Worm (Caenorhabditis elegans) whole organism, L1 larva: Measurements from ENCODE around the gene smg-9.

ENCODE experiments used
- C04F5.9 ChIP-seq: sonication (generic microtip); optimal IDR thresholded peaks from 2 replicates; lab custom pipeline; 2016; ENCODE audit warnings: missing genetic modification characterization, missing compliant biosample characterization
- C16A3.4 ChIP-seq: fragments of 150-350 bp; optimal IDR thresholded peaks from 2 replicates; lab custom pipeline; 2014; ENCODE audit warnings: missing biosample characterization, missing genetic modification characterization
- F16B12.6 ChIP-seq: fragments of 150-350 bp; optimal IDR thresholded peaks from 2 replicates; lab custom pipeline; 2014; ENCODE audit warnings: missing biosample characterization, missing genetic modification characterization
- alr-1 ChIP-seq: fragments of 200-800 bp; sonication (Bioruptor generic); optimal IDR thresholded peaks from 2 replicates; lab custom pipeline; 2018; ENCODE audit warnings: borderline replicate concordance, mild to moderate bottlenecking, missing genetic modification characterization, missing compliant biosample characterization
- aly-2 ChIP-seq: fragments of 150-350 bp; optimal IDR thresholded peaks from 2 replicates; lab custom pipeline; 2014; ENCODE audit warnings: missing biosample characterization, missing genetic modification characterization
- blmp-1 ChIP-seq: fragments of 150-350 bp; optimal IDR thresholded peaks from 2 replicates; lab custom pipeline; 2014; ENCODE audit warnings: missing biosample characterization, missing genetic modification characterization
- ceh-63 ChIP-seq: fragments of 200-800 bp; sonication (Bioruptor generic); optimal IDR thresholded peaks from 2 replicates; lab custom pipeline; 2018; ENCODE audit warnings: mild to moderate bottlenecking, missing genetic modification characterization, missing compliant biosample characterization
- ceh-8 ChIP-seq: fragments of 200-800 bp; sonication (Bioruptor generic); optimal IDR thresholded peaks from 2 replicates; lab custom pipeline; 2018; ENCODE audit warnings: mild to moderate bottlenecking, missing genetic modification characterization, moderate library complexity, missing compliant biosample characterization
- ceh-88 ChIP-seq: fragments of 200-800 bp; sonication (Bioruptor generic); IDR thresholded peaks from 2 replicates; pipeline ENCODE4 v1.3.6; 2022; ENCODE audit warnings: missing genetic modification characterization, missing compliant biosample characterization
- ceh-90 ChIP-seq: sonication (generic microtip); optimal IDR thresholded peaks from 2 replicates; lab custom pipeline; 2016; ENCODE audit warnings: missing genetic modification characterization, missing compliant biosample characterization
- ces-1 ChIP-seq: fragments of 150-350 bp; optimal IDR thresholded peaks from 2 replicates; lab custom pipeline; 2014; ENCODE audit warnings: missing biosample characterization, missing genetic modification reagents, missing genetic modification characterization
- dpl-1 ChIP-seq, 3 experiments: fragments of 150-350 bp in 2 of 3; sonication (generic microtip) in 1 of 3; optimal IDR thresholded peaks; 2 replicates each; lab custom pipeline; 2014 to 2017; ENCODE audit warnings: missing biosample characterization in 3 of 3, missing genetic modification characterization in 3 of 3, missing genetic modification reagents in 3 of 3
- efl-1 ChIP-seq, 4 experiments: fragments of 150-350 bp; optimal IDR thresholded peaks in 3 of 4; peaks in 1 of 4; 1 replicate in 1 of 4; 2 replicates in 3 of 4; lab custom pipeline; 2014; ENCODE audit warnings: missing biosample characterization in 2 of 4, missing genetic modification characterization in 2 of 4, missing genetic modification reagents in 2 of 4
- efl-3 ChIP-seq: fragments of 200-800 bp; sonication (Bioruptor generic); optimal IDR thresholded peaks from 2 replicates; lab custom pipeline; 2018; ENCODE audit warnings: mild to moderate bottlenecking, missing genetic modification characterization, missing compliant biosample characterization
- egl-13 ChIP-seq: sonication (generic microtip); optimal IDR thresholded peaks from 2 replicates; lab custom pipeline; 2016; ENCODE audit warnings: missing genotype, missing genetic modification reagents, missing genetic modification characterization, missing compliant biosample characterization
- egl-27 ChIP-seq, 2 experiments: fragments of 150-350 bp in 1 of 2; sonication (generic microtip); optimal IDR thresholded peaks; 3 replicates each; lab custom pipeline; 2017 to 2018; ENCODE audit warnings: missing biosample characterization in 2 of 2, missing genetic modification characterization in 2 of 2, missing genetic modification reagents in 2 of 2
- elt-2 ChIP-seq: sonication (generic microtip); optimal IDR thresholded peaks from 2 replicates; lab custom pipeline; 2016; ENCODE audit warnings: missing genetic modification characterization, mild to moderate bottlenecking, inconsistent platforms, missing compliant biosample characterization, missing genetic modification reagents
- elt-3 ChIP-seq, 6 experiments: fragments of 150-350 bp in 1 of 6; sonication (generic microtip); optimal IDR thresholded peaks; 2 replicates each; lab custom pipeline; 2017 to 2018; ENCODE audit warnings: missing biosample characterization in 6 of 6, missing genetic modification characterization in 6 of 6, inconsistent platforms in 1 of 6
- ets-5 ChIP-seq: fragments of 200-800 bp; sonication (Bioruptor generic); IDR thresholded peaks from 2 replicates; pipeline ENCODE4 v1.3.6; 2022; ENCODE audit warnings: missing genetic modification characterization, missing compliant biosample characterization
- fkh-10 ChIP-seq: sonication (generic microtip); optimal IDR thresholded peaks from 2 replicates; lab custom pipeline; 2017; ENCODE audit warnings: missing biosample characterization, missing genetic modification reagents, missing genetic modification characterization
- fkh-8 ChIP-seq: sonication (generic microtip); optimal IDR thresholded peaks from 2 replicates; lab custom pipeline; 2016; ENCODE audit warnings: mild to moderate bottlenecking, missing genetic modification characterization, missing compliant biosample characterization
- fos-1 ChIP-seq: fragments of 150-350 bp; optimal IDR thresholded peaks from 2 replicates; lab custom pipeline; 2014; ENCODE audit warnings: missing biosample characterization, missing genetic modification characterization
- grh-1 ChIP-seq: fragments of 200-800 bp; sonication (Bioruptor generic); IDR thresholded peaks from 2 replicates; pipeline ENCODE4 v1.3.6; 2022; ENCODE audit warnings: missing genetic modification reagents, missing genetic modification characterization, missing compliant biosample characterization
- irx-1 ChIP-seq: sonication (generic microtip); optimal IDR thresholded peaks from 2 replicates; lab custom pipeline; 2016; ENCODE audit warnings: missing genetic modification characterization, missing compliant biosample characterization
- isw-1 ChIP-seq: fragments of 200-800 bp; sonication (Bioruptor generic); IDR thresholded peaks from 2 replicates; pipeline ENCODE4 v1.3.6; 2022; ENCODE audit warnings: missing genetic modification characterization, missing compliant biosample characterization
- jun-1 ChIP-seq: fragments of 150-350 bp; optimal IDR thresholded peaks from 2 replicates; lab custom pipeline; 2014; ENCODE audit warnings: missing biosample characterization, missing genetic modification reagents, missing genetic modification characterization
- lin-13 ChIP-seq: fragments of 150-350 bp; optimal IDR thresholded peaks from 2 replicates; lab custom pipeline; 2014; ENCODE audit warnings: missing biosample characterization, missing genetic modification reagents, missing genetic modification characterization
- lin-35 ChIP-seq, 2 experiments: fragments of 150-350 bp; optimal IDR thresholded peaks; 2 replicates each; lab custom pipeline; 2014; ENCODE audit warnings: missing biosample characterization in 2 of 2, missing genetic modification characterization in 2 of 2, missing genetic modification reagents in 2 of 2
- lin-39 ChIP-seq: fragments of 150-350 bp; optimal IDR thresholded peaks from 2 replicates; lab custom pipeline; 2014; ENCODE audit warnings: missing biosample characterization, missing genetic modification reagents, missing genetic modification characterization
- mab-9 ChIP-seq: fragments of 200-800 bp; sonication (Bioruptor generic); IDR thresholded peaks from 2 replicates; pipeline ENCODE4 v1.3.6; 2022; ENCODE audit warnings: missing genetic modification reagents, missing genetic modification characterization, missing compliant biosample characterization
- mdl-1 ChIP-seq, 2 experiments: fragments of 150-350 bp; optimal IDR thresholded peaks; 2 replicates each; lab custom pipeline; 2014 to 2017; ENCODE audit warnings: missing biosample characterization in 2 of 2, missing genetic modification characterization in 2 of 2, inconsistent platforms in 1 of 2
- mef-2 ChIP-seq: fragments of 150-350 bp; optimal IDR thresholded peaks from 2 replicates; lab custom pipeline; 2014; ENCODE audit warnings: missing biosample characterization, missing genetic modification characterization
- mep-1 ChIP-seq: fragments of 150-350 bp; optimal IDR thresholded peaks from 2 replicates; lab custom pipeline; 2014; ENCODE audit warnings: missing biosample characterization, missing genetic modification characterization
- nhr-12 ChIP-seq: sonication (generic microtip); optimal IDR thresholded peaks from 2 replicates; lab custom pipeline; 2017; ENCODE audit warnings: missing biosample characterization, missing genetic modification characterization
- nhr-20 ChIP-seq: sonication (generic microtip); optimal IDR thresholded peaks from 2 replicates; lab custom pipeline; 2016; ENCODE audit warnings: mild to moderate bottlenecking, missing genetic modification characterization, missing compliant biosample characterization
- nhr-28 ChIP-seq: fragments of 150-350 bp; optimal IDR thresholded peaks from 2 replicates; lab custom pipeline; 2014; ENCODE audit warnings: missing biosample characterization, missing genetic modification characterization
- nhr-71 ChIP-seq: sonication (generic microtip); optimal IDR thresholded peaks from 2 replicates; lab custom pipeline; 2016; ENCODE audit warnings: mild to moderate bottlenecking, missing genetic modification characterization, moderate library complexity, missing compliant biosample characterization
- nhr-76 ChIP-seq: sonication (generic microtip); optimal IDR thresholded peaks from 2 replicates; lab custom pipeline; 2017; ENCODE audit warnings: missing biosample characterization, missing genetic modification characterization
- nhr-77 ChIP-seq: fragments of 150-350 bp; optimal IDR thresholded peaks from 2 replicates; lab custom pipeline; 2014; ENCODE audit warnings: missing biosample characterization, missing genetic modification characterization
- nhr-85 ChIP-seq: sonication (generic microtip); peaks from one replicate; lab custom pipeline; 2016; ENCODE audit warnings: missing genetic modification characterization, inconsistent platforms, missing compliant biosample characterization
- pax-3 ChIP-seq: fragments of 200-800 bp; sonication (Bioruptor generic); optimal IDR thresholded peaks from 2 replicates; lab custom pipeline; 2018; ENCODE audit warnings: mild to moderate bottlenecking, missing genetic modification characterization, moderate library complexity, missing compliant biosample characterization
- pqm-1 ChIP-seq: sonication (generic microtip); optimal IDR thresholded peaks from 3 replicates; lab custom pipeline; 2017; ENCODE audit warnings: missing biosample characterization, missing genetic modification characterization
- skn-1 ChIP-seq: fragments of 150-350 bp; optimal IDR thresholded peaks from 2 replicates; lab custom pipeline; 2014; ENCODE audit warnings: missing biosample characterization, missing genetic modification characterization
- snu-23 ChIP-seq: sonication (generic microtip); optimal IDR thresholded peaks from 2 replicates; lab custom pipeline; 2016; ENCODE audit warnings: missing genetic modification characterization, missing compliant biosample characterization
- sox-4 ChIP-seq: sonication (generic microtip); optimal IDR thresholded peaks from 2 replicates; lab custom pipeline; 2016; ENCODE audit warnings: missing genetic modification characterization, missing compliant biosample characterization
- tbx-2 ChIP-seq: sonication (generic microtip); optimal IDR thresholded peaks from 2 replicates; lab custom pipeline; 2016; ENCODE audit warnings: missing genetic modification characterization, missing compliant biosample characterization
- unc-130 ChIP-seq: fragments of 150-350 bp; optimal IDR thresholded peaks from 2 replicates; lab custom pipeline; 2017; ENCODE audit warnings: missing biosample characterization, missing genetic modification characterization, inconsistent platforms
- vab-15 ChIP-seq: sonication (generic microtip); optimal IDR thresholded peaks from 2 replicates; lab custom pipeline; 2017; ENCODE audit warnings: missing genotype, mild to moderate bottlenecking, missing genetic modification characterization, missing compliant biosample characterization
- zip-4 ChIP-seq: fragments of 200-800 bp; sonication (Bioruptor generic); optimal IDR thresholded peaks from 2 replicates; lab custom pipeline; 2018; ENCODE audit warnings: mild to moderate bottlenecking, missing genetic modification characterization, moderate library complexity, missing compliant biosample characterization
- ztf-4 ChIP-seq: fragments of 150-350 bp; optimal IDR thresholded peaks from 2 replicates; lab custom pipeline; 2014; ENCODE audit warnings: missing biosample characterization, missing genetic modification characterization

smg-9 gene

DNA sequence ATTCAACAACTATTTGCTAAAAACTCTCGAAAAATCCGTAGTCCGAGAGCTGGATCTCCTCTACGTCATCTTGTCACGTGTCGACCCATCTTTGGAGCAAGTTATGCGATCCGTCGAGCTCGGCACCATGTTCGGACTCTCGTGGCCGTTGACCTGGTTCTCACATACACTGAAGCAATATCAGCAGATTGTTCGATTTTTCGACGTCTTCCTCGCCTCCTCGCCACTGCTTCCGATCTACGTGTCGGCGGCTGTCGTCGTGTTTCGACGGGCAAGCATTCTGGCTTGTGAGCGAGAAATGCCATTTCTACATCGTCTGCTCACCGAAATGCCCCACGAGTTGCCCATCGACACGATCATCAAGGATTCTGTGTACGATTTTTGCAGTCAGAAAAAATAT lies 46.7 kb upstream of the smg-9 start:
- TF ChIP-seq fkh-10 (GFP tag; lab: Kevin White, UChicago) (no peak), ets-5 (GFP tag; lab: Robert Waterston, UW) (no peak), elt-3 (tag; optimal IDR thresholded peaks at IDR 0.05; lab: Kevin White, UChicago) (no peak), grh-1 (GFP tag; lab: Robert Waterston, UW) (no peak), pax-3 (tag; lab: Kevin White, UChicago) (no peak), irx-1 (no peak), mef-2 (tag; lab: Kevin White, UChicago) (no peak), lin-39 (tag; lab: Kevin White, UChicago) (no peak), vab-15 (tag; lab: Kevin White, UChicago) (no peak), ces-1 (GFP tag; lab: Kevin White, UChicago) (no peak), C16A3.4 (tag; lab: Kevin White, UChicago) (no peak), aly-2 (no peak), nhr-20 (tag; lab: Kevin White, UChicago) (no peak), isw-1 (GFP tag; lab: Robert Waterston, UW) (no peak), ztf-4 (no peak), snu-23 (GFP tag; lab: Kevin White, UChicago) (no peak), dpl-1 (GFP tag; optimal IDR thresholded peaks at IDR 0.05; lab: Kevin White, UChicago) (no peak), nhr-76 (tag; lab: Kevin White, UChicago) (no peak), alr-1 (no peak), sox-4 (tag; lab: Kevin White, UChicago) (no peak)

DNA sequence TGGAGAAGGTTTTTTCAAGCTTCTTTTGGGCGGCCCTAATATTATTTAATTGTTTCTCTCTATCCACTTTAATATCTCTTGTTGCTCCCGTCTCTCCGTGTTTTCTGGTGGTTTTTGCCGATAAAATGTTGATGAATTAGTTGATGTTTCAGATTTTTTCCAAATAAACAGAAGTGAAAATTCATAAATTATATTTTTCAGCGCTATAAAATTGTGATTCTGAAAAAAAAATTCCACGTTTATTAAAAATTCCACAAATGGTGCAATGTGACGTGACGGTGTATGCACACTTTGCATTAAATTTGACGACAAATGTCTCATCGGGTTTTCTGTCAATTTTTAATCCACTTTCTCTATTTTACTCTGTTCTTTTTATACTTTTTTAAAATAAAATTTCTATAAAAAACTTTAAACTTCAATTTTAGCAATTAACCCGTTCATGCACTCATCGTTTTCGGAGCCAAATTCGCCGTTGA lies 45.4 kb upstream of the smg-9 start, which contains the start of gene tbc-20:
TSS of gene tbc-20 (plus strand) at position 426 of the 476 bp plus-strand sequence.
- TF ChIP-seq nhr-12 (tag; lab: Kevin White, UChicago) (no peak), tbx-2 (tag; lab: Kevin White, UChicago) (no peak), fkh-8 (tag; lab: Kevin White, UChicago) (no peak), egl-13 (tag; lab: Kevin White, UChicago) (no peak), fos-1 (tag; lab: Kevin White, UChicago) (no peak), lin-39 (tag; lab: Kevin White, UChicago) (no peak), nhr-28 (tag; lab: Kevin White, UChicago) (no peak), nhr-71 (peak; percentile 44), nhr-76 (tag; lab: Kevin White, UChicago) (no peak), jun-1 (tag; lab: Kevin White, UChicago) (no peak), ceh-63 (GFP tag; lab: Kevin White, UChicago) (no peak), blmp-1 (tag; lab: Kevin White, UChicago) (peak; percentile 14), pqm-1 (tag; lab: Kevin White, UChicago) (no peak), nhr-20 (tag; lab: Kevin White, UChicago) (peak; percentile 10), zip-4 (GFP tag; lab: Kevin White, UChicago) (no peak), sox-4 (tag; lab: Kevin White, UChicago) (no peak), snu-23 (GFP tag; lab: Kevin White, UChicago) (peak; percentile 42), C04F5.9 (tag; lab: Kevin White, UChicago) (no peak), efl-1 (optimal IDR thresholded peaks at IDR 0.05; lab: Kevin White, UChicago) (peak; percentile 20 to 57), efl-1 (GFP tag; optimal IDR thresholded peaks at IDR 0.05 in 1 of 2; lab: Kevin White, UChicago) (peak; percentile 62 to 95), pax-3 (tag; lab: Kevin White, UChicago) (no peak), nhr-85 (tag; lab: Kevin White, UChicago) (no peak), dpl-1 (GFP tag; optimal IDR thresholded peaks at IDR 0.05; lab: Kevin White, UChicago) (peak; percentile 41 to 58 (median 46)), efl-3 (GFP tag; lab: Kevin White, UChicago) (no peak), elt-2 (no peak), F16B12.6 (peak; percentile 86), egl-27 (tag; optimal IDR thresholded peaks at IDR 0.05; lab: Kevin White, UChicago) (no peak), aly-2 (peak; percentile 57), ceh-90 (peak; percentile 13), ceh-88 (no peak), mdl-1 (tag; optimal IDR thresholded peaks at IDR 0.05; lab: Kevin White, UChicago) (no peak), ztf-4 (no peak), unc-130 (tag; lab: Kevin White, UChicago) (no peak), lin-35 (GFP tag; optimal IDR thresholded peaks at IDR 0.05; lab: Kevin White, UChicago) (peak; percentile 11 to 53), mab-9 (GFP tag; lab: Robert Waterston, UW) (no peak), lin-13 (GFP tag; lab: Kevin White, UChicago) (no peak), skn-1 (tag; lab: Kevin White, UChicago) (no peak), nhr-77 (tag; lab: Kevin White, UChicago) (peak; percentile 14), mep-1 (tag; lab: Kevin White, UChicago) (peak; percentile 56), ceh-8 (no peak), vab-15 (tag; lab: Kevin White, UChicago) (no peak)
